Fruit fly (Drosophila melanogaster): Measurements from ENCODE around the gene mRpS2.

DNA sequence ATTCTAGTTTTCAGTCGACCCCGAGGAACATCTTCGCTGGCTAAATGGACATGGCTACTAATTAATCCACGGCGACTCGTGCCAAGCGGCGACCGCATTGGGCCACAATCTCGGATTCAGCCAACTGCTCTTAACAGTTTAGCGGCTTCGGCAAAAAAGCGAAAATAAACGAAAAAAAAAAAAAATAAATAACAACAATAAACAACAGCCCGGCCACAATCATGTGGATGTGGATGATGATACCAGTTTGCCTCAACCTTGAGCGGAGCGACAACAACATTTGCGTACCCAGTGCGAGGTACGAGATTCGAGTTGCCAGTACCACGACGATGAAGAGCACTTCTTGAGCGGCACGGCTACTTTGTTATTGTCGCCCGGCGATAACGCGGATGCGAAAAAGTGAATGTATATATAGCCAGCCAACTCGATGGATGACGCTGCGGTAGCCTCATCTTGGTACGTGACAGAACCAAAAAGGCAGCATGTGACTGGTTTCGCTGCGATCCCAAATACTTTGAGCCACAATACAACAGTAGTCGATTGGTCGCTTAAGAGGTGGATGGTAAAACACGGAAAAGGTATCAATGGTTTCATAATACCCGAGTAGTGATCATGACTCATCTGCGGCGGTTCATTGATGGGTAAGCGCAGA lies 42.1 kb downstream of the mRpS2 start:
- TF ChIP-seq CG1620 (GFP tag; optimal IDR thresholded peaks at IDR 0.05) (no peak), Hr96 (GFP tag; optimal IDR thresholded peaks at IDR 0.05) (no peak), Clk (GFP tag; optimal IDR thresholded peaks at IDR 0.05) (no peak), kay (GFP tag; ENCODE audit: borderline replicate concordance) (peak; percentile 58), tj (GFP tag; optimal IDR thresholded peaks at IDR 0.05) (no peak), toe (GFP tag; optimal IDR thresholded peaks at IDR 0.05) (no peak), cnc (optimal IDR thresholded peaks at IDR 0.05) (no peak), cic (GFP tag; optimal IDR thresholded peaks at IDR 0.05) (no peak), CG7045 (GFP tag; optimal IDR thresholded peaks at IDR 0.05) (no peak), CG7101 (tag; optimal IDR thresholded peaks at IDR 0.05) (no peak), CG33017 (tag; optimal IDR thresholded peaks at IDR 0.05) (no peak)

Data from whole organism, adult.